Fruit fly (Drosophila melanogaster) whole organism, embryonic: ENCODE results near the gene CG13033.

Source experiments
- Atf3 ChIP-seq: fragments of 200-800 bp; sonication (Bioruptor generic); optimal IDR thresholded peaks from 3 replicates; lab custom pipeline; 2016; ENCODE audit warnings: missing biosample characterization, missing genetic modification characterization
- Bgb ChIP-seq: fragments of 200-800 bp; sonication (Bioruptor generic); IDR thresholded peaks from 2 replicates; pipeline ENCODE4 v1.3.6; 2022; ENCODE audit warnings: missing biosample characterization, missing genetic modification characterization; ENCODE audit not compliant: partially characterized antibody
- C15 ChIP-seq: fragments of 200-800 bp; sonication (Bioruptor generic); IDR thresholded peaks from 3 replicates; pipeline ENCODE4 v1.3.6; 2022; ENCODE audit warnings: missing biosample characterization, missing genetic modification characterization
- CG12659 ChIP-seq: fragments of 200-800 bp; sonication (Bioruptor generic); optimal IDR thresholded peaks from 3 replicates; lab custom pipeline; 2017; ENCODE audit warnings: mild to moderate bottlenecking, missing biosample characterization, missing genetic modification reagents, missing genetic modification characterization
- CG13287 ChIP-seq: fragments of 200-800 bp; sonication (Bioruptor generic); IDR thresholded peaks from 2 replicates; pipeline ENCODE4 v1.3.6; 2022; ENCODE audit warnings: missing biosample characterization, missing genetic modification characterization; ENCODE audit not compliant: partially characterized antibody
- CG13624 ChIP-seq: fragments of 200-800 bp; sonication (Bioruptor generic); optimal IDR thresholded peaks from 2 replicates; lab custom pipeline; 2016; ENCODE audit warnings: missing biosample characterization, missing genetic modification characterization
- CG14014 ChIP-seq: fragments of 200-800 bp; sonication (Bioruptor generic); IDR thresholded peaks from 2 replicates; pipeline ENCODE4 v1.3.6; 2022; ENCODE audit warnings: missing biosample characterization, missing genetic modification characterization
- CG15696 ChIP-seq: fragments of 200-800 bp; sonication (Bioruptor generic); optimal IDR thresholded peaks from 2 replicates; lab custom pipeline; 2019; ENCODE audit warnings: missing biosample characterization, mild to moderate bottlenecking, missing genetic modification characterization, moderate library complexity
- CG17568 ChIP-seq: fragments of 200-800 bp; sonication (Bioruptor generic); optimal IDR thresholded peaks from 2 replicates; lab custom pipeline; 2018; ENCODE audit warnings: missing biosample characterization, mild to moderate bottlenecking, missing genetic modification characterization, moderate library complexity
- CG18262 ChIP-seq: fragments of 200-800 bp; optimal IDR thresholded peaks from 3 replicates; lab custom pipeline; 2019; ENCODE audit warnings: missing biosample characterization, mild to moderate bottlenecking, missing genetic modification characterization, moderate library complexity
- CG18599 ChIP-seq: fragments of 200-800 bp; sonication (Bioruptor generic); optimal IDR thresholded peaks from 3 replicates; lab custom pipeline; 2017; ENCODE audit warnings: missing biosample characterization, missing genetic modification characterization, mild to moderate bottlenecking, moderate library complexity, missing genetic modification reagents
- CG18619 ChIP-seq: fragments of 200-800 bp; sonication (Bioruptor generic); optimal IDR thresholded peaks from 3 replicates; lab custom pipeline; 2017; ENCODE audit warnings: missing biosample characterization, mild to moderate bottlenecking, missing genetic modification characterization
- CG2129 ChIP-seq: fragments of 200-800 bp; sonication (Bioruptor generic); IDR thresholded peaks from 2 replicates; pipeline ENCODE4 v1.3.6; 2022; ENCODE audit warnings: missing biosample characterization, missing genetic modification characterization; ENCODE audit not compliant: partially characterized antibody
- CG30403 ChIP-seq: fragments of 200-800 bp; sonication (Bioruptor generic); optimal IDR thresholded peaks from 3 replicates; lab custom pipeline; 2016; ENCODE audit warnings: missing biosample characterization, missing genetic modification characterization
- CG31388 ChIP-seq: fragments of 200-800 bp; sonication (Bioruptor generic); optimal IDR thresholded peaks from 2 replicates; lab custom pipeline; 2016; ENCODE audit warnings: missing biosample characterization, missing genetic modification characterization
- CG3281 ChIP-seq: fragments of 200-800 bp; sonication (Bioruptor generic); optimal IDR thresholded peaks from 3 replicates; lab custom pipeline; 2017; ENCODE audit warnings: missing biosample characterization, mild to moderate bottlenecking, missing genetic modification characterization
- CG3726 ChIP-seq: fragments of 200-800 bp; sonication (Bioruptor generic); IDR thresholded peaks from 3 replicates; pipeline ENCODE4, ENCODE4 v1.3.6; 2022; ENCODE audit warnings: missing biosample characterization, missing genetic modification characterization
- CG3838 ChIP-seq: fragments of 200-800 bp; sonication (Bioruptor generic); optimal IDR thresholded peaks from 3 replicates; lab custom pipeline; 2016; ENCODE audit warnings: missing biosample characterization, missing genetic modification characterization
- CG43689 ChIP-seq: fragments of 200-800 bp; sonication (Bioruptor generic); IDR thresholded peaks from 2 replicates; pipeline ENCODE4 v1.3.6; 2022; ENCODE audit warnings: missing biosample characterization, missing genetic modification characterization
- CG6689 ChIP-seq: fragments of 200-800 bp; sonication (Bioruptor generic); IDR thresholded peaks from 2 replicates; pipeline ENCODE4 v1.3.6; 2022; ENCODE audit warnings: missing biosample characterization, missing genetic modification characterization
- CG6765 ChIP-seq: fragments of 200-800 bp; sonication (Bioruptor generic); optimal IDR thresholded peaks from 3 replicates; lab custom pipeline; 2017; ENCODE audit warnings: missing biosample characterization, mild to moderate bottlenecking, missing genetic modification characterization
- CG6854 ChIP-seq: fragments of 200-800 bp; sonication (Bioruptor generic); optimal IDR thresholded peaks from 3 replicates; lab custom pipeline; 2017; ENCODE audit warnings: missing biosample characterization, mild to moderate bottlenecking, missing genetic modification characterization
- CkIIα-i1 ChIP-seq: fragments of 200-800 bp; sonication (Bioruptor generic); IDR thresholded peaks from 2 replicates; pipeline ENCODE4 v1.3.6; 2022; ENCODE audit warnings: missing biosample characterization, missing genetic modification characterization
- Doc2 ChIP-seq: fragments of 200-800 bp; sonication (Bioruptor generic); IDR thresholded peaks from 2 replicates; pipeline ENCODE4 v1.3.6; 2022; ENCODE audit warnings: missing biosample characterization, missing genetic modification characterization
- Drgx ChIP-seq: fragments of 200-800 bp; sonication (Bioruptor generic); IDR thresholded peaks from 2 replicates; pipeline ENCODE4 v1.3.6; 2022; ENCODE audit warnings: missing biosample characterization, missing genetic modification characterization
- E2f2 ChIP-seq: fragments of 200-800 bp; sonication (Bioruptor generic); IDR thresholded peaks from 2 replicates; pipeline ENCODE4 v1.3.6; 2022; ENCODE audit warnings: missing biosample characterization, missing genetic modification characterization
- Ets97D ChIP-seq: fragments of 200-800 bp; sonication (Bioruptor generic); optimal IDR thresholded peaks from 3 replicates; lab custom pipeline; 2016; ENCODE audit warnings: missing biosample characterization, missing genetic modification characterization
- Hand ChIP-seq: fragments of 200-800 bp; sonication (Bioruptor generic); optimal IDR thresholded peaks from 2 replicates; lab custom pipeline; 2017; ENCODE audit warnings: mild to moderate bottlenecking, missing biosample characterization, missing genetic modification reagents, missing genetic modification characterization
- MTF-1 ChIP-seq: fragments of 200-800 bp; sonication (Bioruptor generic); optimal IDR thresholded peaks from 2 replicates; lab custom pipeline; 2018; ENCODE audit warnings: missing biosample characterization, mild to moderate bottlenecking, missing genetic modification characterization, borderline replicate concordance
- Taf1 ChIP-seq: fragments of 200-800 bp; sonication (Bioruptor generic); IDR thresholded peaks from 2 replicates; pipeline ENCODE4 v1.3.6; 2022; ENCODE audit warnings: missing biosample characterization, missing genetic modification characterization
- ac ChIP-seq: fragments of 200-800 bp; sonication (Bioruptor generic); optimal IDR thresholded peaks from 3 replicates; lab custom pipeline; 2017; ENCODE audit warnings: missing biosample characterization, mild to moderate bottlenecking, missing genetic modification characterization
- bigmax ChIP-seq: fragments of 200-800 bp; sonication (Bioruptor generic); optimal IDR thresholded peaks from 2 replicates; lab custom pipeline; 2018; ENCODE audit warnings: missing biosample characterization, mild to moderate bottlenecking, missing genetic modification characterization
- bowl ChIP-seq: fragments of 200-800 bp; sonication (Bioruptor generic); IDR thresholded peaks from 2 replicates; pipeline ENCODE4 v1.3.6; 2022; ENCODE audit warnings: missing biosample characterization, missing genetic modification characterization
- bsh ChIP-seq, 2 experiments: fragments of 200-800 bp; sonication (Bioruptor generic); optimal IDR thresholded peaks; 2 replicates each; lab custom pipeline; 2017 to 2018; ENCODE audit warnings: mild to moderate bottlenecking in 2 of 2, missing biosample characterization in 2 of 2, missing genetic modification characterization in 2 of 2, moderate library complexity in 1 of 2
- cad ChIP-seq: fragments of >200 bp; optimal IDR thresholded peaks from 2 replicates; lab custom pipeline; 2017; ENCODE audit warnings: missing biosample characterization, missing genetic modification characterization
- chinmo ChIP-seq: fragments of 200-800 bp; sonication (Bioruptor generic); IDR thresholded peaks from 4 replicates; pipeline ENCODE4 v1.3.6; 2022; ENCODE audit warnings: missing biosample characterization, missing genetic modification characterization; ENCODE audit not compliant: partially characterized antibody
- dm ChIP-seq: fragments of 200-800 bp; sonication (Bioruptor generic); optimal IDR thresholded peaks from 3 replicates; lab custom pipeline; 2016; ENCODE audit warnings: missing biosample characterization, missing genetic modification characterization
- emc ChIP-seq: fragments of 200-800 bp; sonication (Bioruptor generic); optimal IDR thresholded peaks from 2 replicates; lab custom pipeline; 2016; ENCODE audit warnings: missing biosample characterization, missing genetic modification characterization
- fd64A ChIP-seq: fragments of 200-800 bp; sonication (Bioruptor generic); optimal IDR thresholded peaks from 3 replicates; lab custom pipeline; 2018; ENCODE audit warnings: missing biosample characterization, mild to moderate bottlenecking, missing genetic modification characterization
- grn ChIP-seq: fragments of 200-800 bp; sonication (Bioruptor generic); optimal IDR thresholded peaks from 3 replicates; lab custom pipeline; 2017; ENCODE audit warnings: missing biosample characterization, missing genetic modification characterization
- her ChIP-seq: fragments of 200-800 bp; sonication (Bioruptor generic); optimal IDR thresholded peaks from 2 replicates; lab custom pipeline; 2016; ENCODE audit warnings: missing biosample characterization, missing genetic modification characterization
- jigr1 ChIP-seq: fragments of 200-800 bp; sonication (Bioruptor generic); IDR thresholded peaks from 3 replicates; pipeline ENCODE4 v1.3.6; 2022; ENCODE audit warnings: missing biosample characterization, missing genetic modification characterization
- ken ChIP-seq: fragments of 200-800 bp; sonication (Bioruptor generic); IDR thresholded peaks from 3 replicates; pipeline ENCODE4 v1.3.6; 2022; ENCODE audit warnings: missing biosample characterization, missing genetic modification characterization
- nau ChIP-seq: fragments of 200-800 bp; sonication (Bioruptor generic); optimal IDR thresholded peaks from 3 replicates; lab custom pipeline; 2017; ENCODE audit warnings: missing biosample characterization, mild to moderate bottlenecking, missing genetic modification characterization, missing genetic modification reagents
- pzg ChIP-seq: fragments of 200-800 bp; sonication (Bioruptor generic); optimal IDR thresholded peaks from 3 replicates; lab custom pipeline; 2018; ENCODE audit warnings: missing biosample characterization, mild to moderate bottlenecking, missing genetic modification characterization, moderate library complexity
- ro ChIP-seq: fragments of 200-800 bp; sonication (Bioruptor generic); IDR thresholded peaks from 2 replicates; pipeline ENCODE4 v1.3.6; 2022; ENCODE audit warnings: missing biosample characterization, missing genetic modification characterization
- slbo ChIP-seq: fragments of 200-800 bp; sonication (Bioruptor generic); IDR thresholded peaks from 2 replicates; pipeline ENCODE4 v1.3.6; 2022; ENCODE audit warnings: missing biosample characterization, missing genetic modification characterization
- slp2 ChIP-seq: fragments of 200-800 bp; sonication (Bioruptor generic); optimal IDR thresholded peaks from 2 replicates; lab custom pipeline; 2016; ENCODE audit warnings: missing biosample characterization, missing genetic modification characterization
- so ChIP-seq: fragments of 200-800 bp; sonication (Bioruptor generic); IDR thresholded peaks from 3 replicates; pipeline ENCODE4 v1.3.6; 2022; ENCODE audit warnings: missing biosample characterization, missing genetic modification characterization
- trem ChIP-seq: fragments of 200-800 bp; optimal IDR thresholded peaks from 3 replicates; lab custom pipeline; 2019; ENCODE audit warnings: missing biosample characterization, mild to moderate bottlenecking, missing genetic modification characterization, moderate library complexity
- tup ChIP-seq: fragments of 200-800 bp; sonication (Bioruptor generic); optimal IDR thresholded peaks from 2 replicates; lab custom pipeline; 2016; ENCODE audit warnings: missing biosample characterization, mild to moderate bottlenecking, missing genetic modification characterization, moderate library complexity
- zfh2 ChIP-seq: fragments of 200-800 bp; sonication (Bioruptor generic); optimal IDR thresholded peaks from 2 replicates; lab custom pipeline; 2016; ENCODE audit warnings: missing biosample characterization, missing genetic modification characterization

CG13033 gene

DNA sequence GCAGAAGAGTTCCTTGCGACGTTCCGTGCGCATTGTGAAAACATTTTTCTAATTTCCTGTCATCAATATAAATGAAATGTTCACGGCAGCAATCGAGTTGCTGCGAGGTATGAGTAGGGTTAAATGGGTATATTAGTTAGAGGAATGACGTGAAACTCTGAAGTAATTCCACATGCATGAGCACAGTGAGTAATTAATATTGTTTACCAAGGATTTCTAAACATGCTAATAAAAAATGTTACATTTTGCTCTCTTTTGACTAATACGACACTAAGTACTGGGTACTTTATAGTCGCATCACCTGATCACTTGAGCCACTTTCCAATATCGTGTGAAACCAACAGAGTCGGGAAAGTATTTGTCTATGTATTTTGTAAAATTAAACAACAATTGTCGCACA, 1.2 kb downstream of the CG13033 start:
- no peak for TF ChIP-seq Drgx (GFP tag; lab: Robert Waterston, UW)
- TF ChIP-seq emc (GFP tag; lab: Kevin White, UChicago): no peak
- peak; percentile 26; the same call in 1 of the 2 replicates for TF ChIP-seq CG6689 (GFP tag; lab: Robert Waterston, UW)
- peak; percentile 33; the same call in 1 of the 2 replicates for TF ChIP-seq CG14014
- TF ChIP-seq CG18262 (tag; lab: Kevin White, UChicago): no peak
- TF ChIP-seq CG6854 (GFP tag; lab: Kevin White, UChicago): no peak
- TF ChIP-seq grn (GFP tag; lab: Kevin White, UChicago): no peak
- no peak for TF ChIP-seq bigmax (GFP tag; lab: Kevin White, UChicago)
- TF ChIP-seq zfh2: no peak
- no peak for TF ChIP-seq CG2129
- TF ChIP-seq ken (GFP tag; lab: Robert Waterston, UW): peak; percentile 61; the same call in 2 of the 3 replicates
- TF ChIP-seq CG3281 (GFP tag; lab: Kevin White, UChicago): no peak
- no peak for TF ChIP-seq Doc2 (GFP tag; lab: Robert Waterston, UW)
- no peak for TF ChIP-seq cad (GFP tag; lab: Kevin White, UChicago)
- no peak for TF ChIP-seq pzg (GFP tag; lab: Kevin White, UChicago)
- no peak for TF ChIP-seq CG31388
- no peak for TF ChIP-seq so (GFP tag; lab: Robert Waterston, UW)
- TF ChIP-seq bsh (GFP tag; optimal IDR thresholded peaks at IDR 0.05; lab: Kevin White, UChicago): no peak
- TF ChIP-seq Ets97D (GFP tag; lab: Kevin White, UChicago): no peak
- TF ChIP-seq CG3838 (GFP tag; lab: Kevin White, UChicago): no peak
- peak; percentile 59 for TF ChIP-seq slbo (GFP tag; lab: Robert Waterston, UW)
- TF ChIP-seq CG3726 (GFP tag; lab: Robert Waterston, UW): no peak
- no peak for TF ChIP-seq her (GFP tag; lab: Kevin White, UChicago)
- TF ChIP-seq nau (GFP tag; lab: Kevin White, UChicago): no peak
- no peak for TF ChIP-seq CG43689
- no peak for TF ChIP-seq tup (GFP tag; lab: Kevin White, UChicago)
- TF ChIP-seq CG6765 (GFP tag; lab: Kevin White, UChicago): no peak
- no peak for TF ChIP-seq CG13287 (GFP tag; lab: Robert Waterston, UW)
- no peak for TF ChIP-seq CG17568
- TF ChIP-seq Bgb (GFP tag; lab: Robert Waterston, UW): no peak
- TF ChIP-seq jigr1: no peak
- TF ChIP-seq chinmo (GFP tag; lab: Robert Waterston, UW): no peak
- no peak for TF ChIP-seq trem (tag; lab: Kevin White, UChicago)
- TF ChIP-seq MTF-1 (GFP tag; lab: Kevin White, UChicago): no peak
- TF ChIP-seq CG15696: no peak
- peak; percentile 32 for TF ChIP-seq CG30403 (GFP tag; lab: Kevin White, UChicago)
- TF ChIP-seq ac (GFP tag; lab: Kevin White, UChicago): no peak
- TF ChIP-seq C15 (GFP tag; lab: Robert Waterston, UW): no peak
- peak; percentile 7 for TF ChIP-seq Atf3 (GFP tag; lab: Kevin White, UChicago)
- TF ChIP-seq CG13624 (GFP tag; lab: Kevin White, UChicago): no peak
- peak; percentile 7 for TF ChIP-seq CG18599 (GFP tag; lab: Kevin White, UChicago)
- TF ChIP-seq Taf1 (GFP tag; lab: Robert Waterston, UW): 0 out of 2 replicates have a peak, but pooled peaks have one; percentile 5
- TF ChIP-seq dm (GFP tag; lab: Kevin White, UChicago): no peak
- no peak for TF ChIP-seq slp2
- TF ChIP-seq ro: no peak
- no peak for TF ChIP-seq CG18619 (GFP tag; lab: Kevin White, UChicago)
- no peak for TF ChIP-seq bowl (GFP tag; lab: Robert Waterston, UW)
- TF ChIP-seq CkIIα-i1 (GFP tag; lab: Robert Waterston, UW): no peak
- no peak for TF ChIP-seq E2f2
- no peak for TF ChIP-seq Hand (GFP tag; lab: Kevin White, UChicago)
- no peak for TF ChIP-seq CG12659 (GFP tag; lab: Kevin White, UChicago)
- no peak for TF ChIP-seq fd64A (GFP tag; lab: Kevin White, UChicago)
